Worm (Caenorhabditis elegans): ENCODE results near the gene set-3.

DNA sequence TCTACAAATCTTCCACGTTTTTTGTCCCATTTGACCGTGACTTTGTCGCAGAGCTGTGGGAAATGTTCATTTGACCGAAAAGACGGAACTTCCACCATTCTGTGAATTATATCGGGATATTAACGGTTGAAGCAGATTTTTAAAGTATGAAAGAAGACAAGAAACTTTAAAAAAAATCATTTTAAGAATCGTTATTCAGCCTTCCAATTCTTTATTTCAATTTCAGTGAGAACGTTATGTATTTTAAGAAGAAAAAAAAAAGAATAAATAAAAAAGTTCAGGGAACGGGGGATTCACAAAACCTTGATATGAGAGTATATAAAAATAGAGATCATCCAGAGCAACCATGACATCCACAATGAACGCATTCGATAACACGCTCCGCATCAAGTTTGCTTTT lies at the start of gene set-3:
- TF ChIP-seq nhr-129 (tag; optimal IDR thresholded peaks at IDR 0.05) (no peak), snpc-4 (tag; optimal IDR thresholded peaks at IDR 0.05) (no peak), unc-62 (GFP tag; optimal IDR thresholded peaks at IDR 0.05) (no peak), elt-1 (tag; optimal IDR thresholded peaks at IDR 0.05) (no peak), aly-2 (tag; optimal IDR thresholded peaks at IDR 0.05) (no peak), ama-1 (optimal IDR thresholded peaks at IDR 0.05) (no peak), zag-1 (tag; optimal IDR thresholded peaks at IDR 0.05) (no peak), C34F6.9 (tag; optimal IDR thresholded peaks at IDR 0.05) (no peak), lin-39 (tag; optimal IDR thresholded peaks at IDR 0.05) (no peak), egl-27 (tag; optimal IDR thresholded peaks at IDR 0.05) (no peak), lsy-2 (tag; optimal IDR thresholded peaks at IDR 0.05) (no peak), nhr-11 (tag; optimal IDR thresholded peaks at IDR 0.05) (no peak)
